Fruit fly (Drosophila melanogaster): ENCODE results near the gene Pli.

Gene Pli

DNA sequence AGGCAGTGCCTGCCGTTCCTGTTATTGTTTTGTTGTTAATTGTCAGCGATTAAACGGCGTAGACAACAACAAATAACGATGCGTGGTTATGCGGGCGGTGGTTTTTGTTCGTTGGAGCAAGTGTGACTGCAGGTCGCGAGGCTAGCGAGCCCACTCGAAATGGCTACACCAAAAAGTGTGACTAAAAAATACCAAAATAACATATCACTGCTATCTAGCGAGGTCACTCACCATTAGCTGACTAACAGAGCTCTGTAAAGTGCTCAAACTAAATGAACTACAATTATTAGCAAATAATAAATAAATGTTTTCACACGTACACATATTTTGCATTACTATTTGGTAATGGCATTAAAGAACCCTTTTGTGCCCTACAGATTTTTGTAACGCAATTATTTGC is at the start of gene Pli:
TSS of gene Pli (minus strand) at position 131 of the 400 bp plus-strand sequence.
- no peak for TF ChIP-seq ken (GFP tag; IDR thresholded peaks at IDR 0.05)
- TF ChIP-seq CG6175 (GFP tag; IDR thresholded peaks at IDR 0.05) = no peak
- no peak for TF ChIP-seq sr (GFP tag; IDR thresholded peaks at IDR 0.05)
- TF ChIP-seq maf-S (GFP tag; optimal IDR thresholded peaks at IDR 0.05) = no peak
- TF ChIP-seq br (optimal IDR thresholded peaks at IDR 0.05) = no peak
- peak; percentile 52 for TF ChIP-seq CG10543 (GFP tag; optimal IDR thresholded peaks at IDR 0.05)
- TF ChIP-seq org-1 (GFP tag; optimal IDR thresholded peaks at IDR 0.05) = no peak
- TF ChIP-seq sna (GFP tag; IDR thresholded peaks at IDR 0.05; ENCODE audit: partially characterized antibody) = no peak
- TF ChIP-seq CG4282 (GFP tag; optimal IDR thresholded peaks at IDR 0.05) = no peak
- peak; percentile 62 for TF ChIP-seq Ets97D (GFP tag; optimal IDR thresholded peaks at IDR 0.05)
- no peak for TF ChIP-seq peb (GFP tag; IDR thresholded peaks at IDR 0.05)
- peak; percentile 55 for TF ChIP-seq Hmr (GFP tag; optimal IDR thresholded peaks at IDR 0.05)
- TF ChIP-seq crc (GFP tag; optimal IDR thresholded peaks at IDR 0.05) = no peak
- no peak for TF ChIP-seq CG10366 (GFP tag; IDR thresholded peaks at IDR 0.05)
- TF ChIP-seq amos (GFP tag; IDR thresholded peaks at IDR 0.05; ENCODE audit: partially characterized antibody) = no peak
- no peak for TF ChIP-seq CG7372 (GFP tag; IDR thresholded peaks at IDR 0.05)
- no peak for TF ChIP-seq CG15479 (GFP tag; optimal IDR thresholded peaks at IDR 0.05)
- no peak for TF ChIP-seq croc (GFP tag; conservative IDR thresholded peaks at IDR 0.05)
- TF ChIP-seq Abd-B (GFP tag; optimal IDR thresholded peaks at IDR 0.05) = no peak
- TF ChIP-seq dmrt99B (tag; optimal IDR thresholded peaks at IDR 0.05) = no peak
- no peak for TF ChIP-seq da (GFP tag; optimal IDR thresholded peaks at IDR 0.05)
- TF ChIP-seq phol (tag; optimal IDR thresholded peaks at IDR 0.05) = peak; percentile 64
- no peak for TF ChIP-seq prd (optimal IDR thresholded peaks at IDR 0.05)
- no peak for TF ChIP-seq prd (GFP tag; IDR thresholded peaks at IDR 0.05)
- TF ChIP-seq CG14860 (GFP tag; IDR thresholded peaks at IDR 0.05; ENCODE audit: partially characterized antibody) = no peak
- no peak for TF ChIP-seq CG31441 (GFP tag; IDR thresholded peaks at IDR 0.05)
- no peak for TF ChIP-seq NFAT (GFP tag; IDR thresholded peaks at IDR 0.05)
- TF ChIP-seq ERR (GFP tag; optimal IDR thresholded peaks at IDR 0.05) = no peak
- TF ChIP-seq CG17829 (tag; optimal IDR thresholded peaks at IDR 0.05) = peak; percentile 31
- TF ChIP-seq wor (GFP tag; IDR thresholded peaks at IDR 0.05) = no peak
- TF ChIP-seq CG10654 (GFP tag; optimal IDR thresholded peaks at IDR 0.05) = no peak
- TF ChIP-seq CG31388 (GFP tag; optimal IDR thresholded peaks at IDR 0.05) = no peak
- no peak for TF ChIP-seq CG12744 (GFP tag; optimal IDR thresholded peaks at IDR 0.05)
- TF ChIP-seq Pdp1 (GFP tag; optimal IDR thresholded peaks at IDR 0.05) = peak in 1 of 2 experiments; percentile 78
- TF ChIP-seq CG17568 (GFP tag; optimal IDR thresholded peaks at IDR 0.05) = no peak
- TF ChIP-seq CG30431 (GFP tag; optimal IDR thresholded peaks at IDR 0.05) = no peak
- no peak for TF ChIP-seq onecut (GFP tag; IDR thresholded peaks at IDR 0.05)
- TF ChIP-seq gsb (GFP tag; IDR thresholded peaks at IDR 0.05) = no peak
- peak; percentile 87 for TF ChIP-seq Med (GFP tag)
- no peak for TF ChIP-seq oc (tag; optimal IDR thresholded peaks at IDR 0.05)
- peak; percentile 42 for TF ChIP-seq Dp (GFP tag; optimal IDR thresholded peaks at IDR 0.05)
- TF ChIP-seq CkIIα-i1 (GFP tag; IDR thresholded peaks at IDR 0.05) = no peak
- no peak for TF ChIP-seq Spps (tag; optimal IDR thresholded peaks at IDR 0.05)
- peak; percentile 31 for TF ChIP-seq CG12391 (tag; optimal IDR thresholded peaks at IDR 0.05)
- TF ChIP-seq Blimp-1 (GFP tag; optimal IDR thresholded peaks at IDR 0.05) = no peak
- peak; percentile 46 for TF ChIP-seq Nf-YC (tag; optimal IDR thresholded peaks at IDR 0.05)
- TF ChIP-seq inv (GFP tag; IDR thresholded peaks at IDR 0.05; ENCODE audit: partially characterized antibody) = no peak
- no peak for TF ChIP-seq CG2678 (tag; optimal IDR thresholded peaks at IDR 0.05)
- TF ChIP-seq Hand (GFP tag; optimal IDR thresholded peaks at IDR 0.05) = no peak
- TF ChIP-seq sens-2 (GFP tag; IDR thresholded peaks at IDR 0.05) = no peak
- no peak for TF ChIP-seq esg (GFP tag; conservative IDR thresholded peaks at IDR 0.05)
- TF ChIP-seq nmo (GFP tag; optimal IDR thresholded peaks at IDR 0.05) = peak; percentile 68

All from whole organism, embryonic.